Worm (Caenorhabditis elegans) whole organism, early embryonic: ENCODE measurements around the gene R102.8.

Experiments used
- pes-1 ChIP-seq: fragments of 200-800 bp; sonication (Bioruptor generic); IDR thresholded peaks from 2 replicates; pipeline ENCODE4 v1.3.6; 2022; ENCODE audit warnings: missing genetic modification reagents, missing genetic modification characterization, missing compliant biosample characterization
- scrt-1 ChIP-seq: fragments of 200-800 bp; sonication (Bioruptor generic); IDR thresholded peaks from 2 replicates; pipeline ENCODE4 v1.3.6; 2022; ENCODE audit warnings: missing genetic modification characterization, missing compliant biosample characterization

DNA sequence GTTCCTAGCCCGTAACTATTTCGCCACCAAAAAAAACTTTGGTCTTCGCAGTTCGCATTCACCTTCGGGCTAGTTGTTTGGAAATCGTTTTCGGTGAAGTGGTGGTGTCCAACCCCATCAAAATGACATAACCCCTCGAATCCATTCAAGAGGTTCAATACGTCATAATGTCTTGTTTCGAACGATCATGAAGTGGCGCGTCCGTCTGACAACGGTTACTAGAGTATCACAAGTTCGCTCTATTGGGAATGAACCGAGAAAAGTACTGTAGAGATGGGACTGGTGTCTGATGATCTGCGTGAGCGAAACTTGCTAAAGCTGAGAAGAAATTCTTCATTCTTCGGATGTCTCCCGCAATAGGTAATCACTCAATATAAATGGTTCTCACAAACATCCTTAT, 37.7 kb upstream of the R102.8 start, which contains the start of gene ZC168.2:
- TF ChIP-seq scrt-1 (GFP tag; lab: Robert Waterston, UW), result no peak
- no peak for TF ChIP-seq pes-1 (GFP tag; lab: Robert Waterston, UW)
